Worm (Caenorhabditis elegans) whole organism, L2 larva: ENCODE data around the gene C17G1.5.

Source experiments
- C34F6.9 ChIP-seq: fragments of 150-350 bp; optimal IDR thresholded peaks from 2 replicates; lab custom pipeline; 2014; ENCODE audit warnings: missing biosample characterization, missing genetic modification characterization
- Y55F3AM.14 ChIP-seq: fragments of 200-800 bp; sonication (Bioruptor generic); optimal IDR thresholded peaks from 2 replicates; lab custom pipeline; 2018; ENCODE audit warnings: mild to moderate bottlenecking, missing genetic modification characterization, missing compliant biosample characterization
- ZK546.5 ChIP-seq: sonication (generic microtip); optimal IDR thresholded peaks from 2 replicates; lab custom pipeline; 2017; ENCODE audit warnings: missing biosample characterization, missing genetic modification characterization
- ama-1 ChIP-seq: fragments of 150-350 bp; optimal IDR thresholded peaks from 2 replicates; lab custom pipeline; 2018; ENCODE audit warnings: inconsistent platforms
- blmp-1 ChIP-seq: sonication (generic microtip); optimal IDR thresholded peaks from 2 replicates; lab custom pipeline; 2017; ENCODE audit warnings: missing genetic modification characterization, mild to moderate bottlenecking, missing compliant biosample characterization, antibody characterized with exemption, moderate library complexity; ENCODE audit not compliant: insufficient read depth
- crh-2 ChIP-seq: sonication (generic microtip); optimal IDR thresholded peaks from 2 replicates; lab custom pipeline; 2017; ENCODE audit warnings: missing biosample characterization, missing genetic modification characterization
- dmd-4 ChIP-seq: sonication (generic microtip); optimal IDR thresholded peaks from 2 replicates; lab custom pipeline; 2017; ENCODE audit warnings: missing biosample characterization, missing genetic modification characterization
- egl-27 ChIP-seq: sonication (generic microtip); optimal IDR thresholded peaks from 3 replicates; lab custom pipeline; 2017; ENCODE audit warnings: missing biosample characterization, missing genetic modification reagents, missing genetic modification characterization
- fos-1 ChIP-seq: fragments of 150-350 bp; optimal IDR thresholded peaks from 2 replicates; lab custom pipeline; 2014; ENCODE audit warnings: missing biosample characterization, missing genetic modification characterization
- lin-39 ChIP-seq: fragments of 150-350 bp; optimal IDR thresholded peaks from 2 replicates; lab custom pipeline; 2014; ENCODE audit warnings: missing biosample characterization, missing genetic modification reagents, missing genetic modification characterization
- lsy-2 ChIP-seq, 2 experiments: fragments of 150-350 bp in 1 of 2; sonication (generic microtip) in 1 of 2; optimal IDR thresholded peaks; 2 replicates each; lab custom pipeline; 2014 to 2017; ENCODE audit warnings: missing biosample characterization in 2 of 2, missing genetic modification characterization in 2 of 2
- mab-5 ChIP-seq: fragments of 150-350 bp; optimal IDR thresholded peaks from 2 replicates; lab custom pipeline; 2014; ENCODE audit warnings: missing biosample characterization, missing genetic modification characterization
- mbf-1 ChIP-seq: sonication (generic microtip); optimal IDR thresholded peaks from 2 replicates; lab custom pipeline; 2017; ENCODE audit warnings: missing biosample characterization, missing genetic modification characterization
- mdl-1 ChIP-seq, 2 experiments: fragments of 150-350 bp in 1 of 2; sonication (generic microtip) in 1 of 2; optimal IDR thresholded peaks; 2 replicates each; lab custom pipeline; 2017; ENCODE audit warnings: missing biosample characterization in 2 of 2, missing genetic modification characterization in 2 of 2
- nhr-10 ChIP-seq: sonication (generic microtip); optimal IDR thresholded peaks from 2 replicates; lab custom pipeline; 2017; ENCODE audit warnings: missing biosample characterization, missing genetic modification characterization
- nhr-11 ChIP-seq: fragments of 150-350 bp; optimal IDR thresholded peaks from 2 replicates; lab custom pipeline; 2014; ENCODE audit warnings: missing biosample characterization, missing genetic modification characterization
- nhr-129 ChIP-seq: fragments of 150-350 bp; optimal IDR thresholded peaks from 2 replicates; lab custom pipeline; 2014; ENCODE audit warnings: missing biosample characterization, missing genetic modification characterization
- nhr-21 ChIP-seq: fragments of 150-350 bp; optimal IDR thresholded peaks from 2 replicates; lab custom pipeline; 2014; ENCODE audit warnings: missing biosample characterization, missing genetic modification characterization
- nhr-237 ChIP-seq: fragments of 150-350 bp; optimal IDR thresholded peaks from 2 replicates; lab custom pipeline; 2014; ENCODE audit warnings: missing biosample characterization, missing genetic modification characterization
- nhr-25 ChIP-seq: fragments of 150-350 bp; sonication (generic microtip); optimal IDR thresholded peaks from 3 replicates; lab custom pipeline; 2014; ENCODE audit warnings: missing biosample characterization, missing genetic modification characterization
- nhr-6 ChIP-seq: fragments of 150-350 bp; optimal IDR thresholded peaks from 2 replicates; lab custom pipeline; 2014; ENCODE audit warnings: missing biosample characterization, missing genetic modification characterization
- peb-1 ChIP-seq: fragments of 150-350 bp; optimal IDR thresholded peaks from 2 replicates; lab custom pipeline; 2014; ENCODE audit warnings: missing biosample characterization, missing genetic modification characterization
- sem-4 ChIP-seq: fragments of 150-350 bp; optimal IDR thresholded peaks from 2 replicates; lab custom pipeline; 2014; ENCODE audit warnings: missing biosample characterization, missing genetic modification reagents, missing genetic modification characterization
- skn-1 ChIP-seq: sonication (generic microtip); optimal IDR thresholded peaks from 2 replicates; lab custom pipeline; 2017; ENCODE audit warnings: missing biosample characterization, missing genetic modification characterization
- sma-3 ChIP-seq: sonication (generic microtip); optimal IDR thresholded peaks from 2 replicates; lab custom pipeline; 2016; ENCODE audit warnings: missing genetic modification reagents, missing genetic modification characterization, missing compliant biosample characterization
- sma-9 ChIP-seq, 2 experiments: fragments of 150-350 bp in 1 of 2; sonication (generic microtip) in 1 of 2; optimal IDR thresholded peaks; 2 replicates each; lab custom pipeline; 2014 to 2016; ENCODE audit warnings: missing genetic modification characterization in 2 of 2, mild to moderate bottlenecking in 1 of 2, missing biosample characterization in 1 of 2, missing compliant biosample characterization in 1 of 2, missing genetic modification reagents in 1 of 2, moderate library complexity in 1 of 2
- unc-39 ChIP-seq: fragments of 150-350 bp; optimal IDR thresholded peaks from 2 replicates; lab custom pipeline; 2014; ENCODE audit warnings: missing biosample characterization, missing genetic modification characterization
- unc-55 ChIP-seq: fragments of 150-350 bp; sonication (generic microtip); optimal IDR thresholded peaks from 3 replicates; lab custom pipeline; 2014; ENCODE audit warnings: missing biosample characterization, missing genetic modification reagents, missing genetic modification characterization
- unc-62 ChIP-seq: fragments of 150-350 bp; optimal IDR thresholded peaks from 2 replicates; lab custom pipeline; 2014; ENCODE audit warnings: missing biosample characterization, missing genetic modification reagents, missing genetic modification characterization
- zag-1 ChIP-seq: fragments of 150-350 bp; optimal IDR thresholded peaks from 2 replicates; lab custom pipeline; 2014; ENCODE audit warnings: missing biosample characterization, missing genetic modification characterization
- ztf-11 ChIP-seq: sonication (generic microtip); optimal IDR thresholded peaks from 2 replicates; lab custom pipeline; 2017; ENCODE audit warnings: missing biosample characterization, missing genetic modification characterization

The C17G1.5 gene

DNA sequence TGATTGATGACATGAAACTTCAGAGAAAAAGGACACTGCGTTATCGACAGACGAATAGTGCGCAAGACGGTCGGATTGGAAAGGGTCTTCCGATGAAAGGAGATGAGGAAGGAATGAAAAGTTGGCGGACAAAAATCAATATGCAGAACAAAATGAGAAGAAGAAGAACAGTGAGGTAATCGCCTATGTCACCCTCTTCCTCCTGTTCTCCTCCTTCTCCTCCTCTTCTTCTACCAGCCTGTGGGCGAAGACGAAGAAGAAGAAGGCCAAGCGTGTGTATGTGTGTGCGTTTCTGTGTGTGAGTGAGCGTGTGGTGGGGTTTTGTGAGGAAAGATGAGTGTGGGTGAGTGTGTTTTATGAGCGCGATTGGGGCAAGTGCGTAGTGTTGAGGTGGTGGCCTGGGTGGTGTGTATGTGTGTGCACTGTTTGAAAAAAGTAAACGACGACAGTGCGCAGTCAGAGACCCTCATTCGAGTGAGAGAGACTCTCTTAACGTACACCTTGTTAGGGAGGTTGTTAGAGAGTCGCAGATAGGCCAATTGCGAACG is 6.3 kb upstream of the C17G1.5 start, which contains the start of gene tsp-21 (continued):
- TF ChIP-seq ZK546.5 (tag; lab: Kevin White, UChicago): no peak
- TF ChIP-seq, all 48 proteins: peak for 23

DNA sequence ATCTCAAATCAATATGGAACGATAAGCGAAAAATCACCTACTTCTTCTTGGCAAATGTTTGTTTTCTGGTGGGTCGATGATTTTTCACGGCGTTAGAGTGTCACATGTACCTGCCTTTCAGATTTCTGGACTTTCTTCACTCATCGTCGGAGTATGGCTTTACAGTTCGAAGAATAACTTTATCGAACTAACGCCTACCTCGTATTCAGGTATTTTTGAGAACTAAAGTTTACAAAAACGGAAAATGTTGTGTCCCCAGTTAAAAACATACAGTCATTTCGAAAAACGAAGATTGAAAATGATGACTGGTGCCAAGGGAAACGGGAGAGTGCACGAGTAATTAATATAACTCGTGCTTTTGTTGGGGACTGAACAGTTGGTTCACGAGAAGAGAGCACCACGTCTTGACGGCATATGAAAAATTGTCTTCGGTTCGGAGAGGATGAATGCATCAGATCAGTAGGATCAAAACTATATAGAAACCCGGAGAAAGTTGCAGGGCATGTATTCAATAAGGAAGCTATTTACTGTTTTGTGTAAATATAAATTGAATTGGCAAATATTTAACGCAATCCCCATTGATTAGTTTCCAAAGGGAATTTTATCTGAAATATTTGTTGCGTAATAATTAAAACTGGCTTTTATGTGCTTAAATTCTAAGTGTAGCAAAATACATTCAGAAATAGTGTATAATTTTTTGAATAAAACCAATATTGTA is 5.2 kb upstream of the C17G1.5 start:
- TF ChIP-seq nhr-25 (tag; lab: Kevin White, UChicago): no peak
- peak; percentile 38 for TF ChIP-seq nhr-129 (tag; lab: Kevin White, UChicago)
- TF ChIP-seq peb-1: no peak
- TF ChIP-seq egl-27 (tag; lab: Kevin White, UChicago): no peak
- no peak for TF ChIP-seq unc-55 (GFP tag; lab: Kevin White, UChicago)
- TF ChIP-seq ama-1 (lab: Kevin White, UChicago): peak; percentile 2

DNA sequence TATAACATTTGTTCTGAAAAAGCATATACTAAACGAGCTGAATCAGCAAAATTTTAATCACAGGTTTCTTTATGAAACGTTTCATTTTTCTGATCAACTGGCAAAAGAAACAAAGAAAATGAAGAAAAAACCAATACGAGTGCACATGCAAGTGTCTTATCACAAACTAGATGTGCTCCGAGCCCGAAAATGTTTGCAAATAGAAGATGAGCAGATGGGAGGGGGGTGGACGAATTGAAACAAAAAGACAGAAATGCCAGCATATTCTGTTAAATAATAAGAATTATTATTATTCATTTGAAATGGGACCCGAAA is 4.6 kb upstream of the C17G1.5 start:
- no peak for TF ChIP-seq blmp-1 (tag; lab: Kevin White, UChicago)
- TF ChIP-seq fos-1 (tag; lab: Kevin White, UChicago): peak; percentile 79
- no peak for TF ChIP-seq crh-2 (tag; lab: Kevin White, UChicago)
- TF ChIP-seq dmd-4 (tag; lab: Kevin White, UChicago): no peak
- TF ChIP-seq nhr-10 (tag; lab: Kevin White, UChicago): no peak

DNA sequence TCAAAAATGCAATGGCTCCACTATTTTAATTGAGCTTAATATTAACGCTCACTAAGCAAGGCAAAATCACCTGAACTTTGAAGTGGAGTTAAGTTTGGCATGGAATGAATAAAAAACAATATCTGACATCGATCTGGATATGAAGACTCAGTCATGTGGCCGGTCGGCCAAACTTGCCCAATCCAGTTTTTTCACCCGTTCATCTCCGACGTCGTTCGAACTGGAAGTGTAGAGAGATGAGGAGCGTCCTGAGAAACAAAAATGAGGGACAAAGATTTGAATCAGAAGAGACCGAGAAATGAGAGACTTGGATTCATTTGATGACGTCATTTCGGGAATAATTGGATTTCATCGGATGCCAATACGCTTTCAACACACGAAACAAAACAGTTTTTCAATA is 511 bp upstream of the C17G1.5 start:
- TF ChIP-seq ZK546.5 (tag; lab: Kevin White, UChicago) (no peak), nhr-6 (no peak), crh-2 (tag; lab: Kevin White, UChicago) (no peak), skn-1 (tag; lab: Kevin White, UChicago) (no peak), mab-5 (tag; lab: Kevin White, UChicago) (no peak), nhr-21 (tag; lab: Kevin White, UChicago) (peak; percentile 56), lin-39 (tag; lab: Kevin White, UChicago) (no peak), C34F6.9 (tag; lab: Kevin White, UChicago) (no peak), sma-3 (no peak), sem-4 (tag; lab: Kevin White, UChicago) (peak; percentile 39), mbf-1 (tag; lab: Kevin White, UChicago) (no peak), nhr-25 (tag; lab: Kevin White, UChicago) (peak; percentile 30), nhr-10 (tag; lab: Kevin White, UChicago) (no peak), lsy-2 (tag; optimal IDR thresholded peaks at IDR 0.05; lab: Kevin White, UChicago) (no peak), unc-55 (GFP tag; lab: Kevin White, UChicago) (no peak)

DNA sequence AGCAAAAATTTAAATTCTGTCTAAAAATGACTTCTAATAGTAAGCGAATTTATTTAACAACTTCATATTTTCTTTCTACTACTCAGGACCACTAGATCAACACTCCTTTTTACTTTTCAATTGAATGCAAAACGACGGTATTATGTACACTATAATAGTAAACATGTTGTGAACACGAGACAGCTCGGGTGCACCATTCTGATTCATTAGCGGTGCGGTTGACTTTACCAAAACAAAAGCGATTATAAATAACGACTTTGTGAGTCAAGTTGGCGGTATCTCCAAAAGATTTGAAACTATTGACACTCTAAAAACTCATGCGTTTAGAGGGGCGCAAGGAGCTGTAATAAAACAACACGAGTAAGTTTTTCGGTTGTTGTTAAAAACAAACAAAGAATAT is 1.9 kb downstream of the C17G1.5 start:
- TF ChIP-seq sma-9 (GFP tag; optimal IDR thresholded peaks at IDR 0.05; lab: Kevin White, UChicago) (no peak), sma-9 (tag; optimal IDR thresholded peaks at IDR 0.05; lab: Kevin White, UChicago) (no peak), unc-39 (tag; lab: Kevin White, UChicago) (no peak), ztf-11 (tag; lab: Kevin White, UChicago) (no peak), nhr-237 (tag; lab: Kevin White, UChicago) (no peak), unc-62 (GFP tag; lab: Kevin White, UChicago) (no peak), sma-3 (no peak), Y55F3AM.14 (GFP tag; lab: Kevin White, UChicago) (no peak), zag-1 (tag; lab: Kevin White, UChicago) (no peak)
- TF ChIP-seq, all 48 proteins: peak for 0

DNA sequence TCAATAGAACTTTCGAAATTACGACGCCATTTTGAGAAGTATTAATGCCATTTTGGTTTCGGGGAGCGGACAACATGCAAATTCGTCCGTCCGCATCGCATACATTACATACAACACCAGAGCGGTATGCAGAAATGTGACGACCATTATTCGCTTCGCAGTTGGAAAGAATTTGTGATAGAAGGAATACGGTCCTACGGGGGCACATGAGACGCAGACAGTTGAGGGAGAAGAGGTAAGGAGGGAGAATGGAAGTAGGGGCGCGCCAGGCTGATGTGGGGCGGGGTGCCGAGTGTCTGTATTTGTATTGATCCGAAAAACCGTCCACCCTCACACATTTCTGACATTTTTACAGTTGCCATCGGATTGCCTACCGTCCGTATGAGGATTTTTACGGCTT is 2.8 kb downstream of the C17G1.5 start:
- no peak for TF ChIP-seq fos-1 (tag; lab: Kevin White, UChicago)
- TF ChIP-seq mbf-1 (tag; lab: Kevin White, UChicago): no peak
- no peak for TF ChIP-seq skn-1 (tag; lab: Kevin White, UChicago)
- TF ChIP-seq mab-5 (tag; lab: Kevin White, UChicago): no peak
- no peak for TF ChIP-seq sem-4 (tag; lab: Kevin White, UChicago)
- TF ChIP-seq nhr-11 (tag; lab: Kevin White, UChicago): no peak
- TF ChIP-seq nhr-21 (tag; lab: Kevin White, UChicago): no peak
- no peak for TF ChIP-seq mdl-1 (tag; optimal IDR thresholded peaks at IDR 0.05; lab: Kevin White, UChicago)
